Fruit fly (Drosophila melanogaster) whole organism, adult: ENCODE measurements around the gene PIG-T.

Experiments
- CG14711 ChIP-seq: fragments of 200-800 bp; sonication (Bioruptor generic); optimal IDR thresholded peaks from 2 replicates; lab custom pipeline; 2018; ENCODE audit warnings: missing biosample characterization, mild to moderate bottlenecking, missing genetic modification characterization, moderate library complexity
- CG7101 ChIP-seq: fragments of 200-800 bp; sonication (Bioruptor generic); optimal IDR thresholded peaks from 2 replicates; lab custom pipeline; 2018; ENCODE audit warnings: missing biosample characterization, mild to moderate bottlenecking, missing genetic modification characterization, moderate library complexity
- Crg-1 ChIP-seq: fragments of 200-800 bp; sonication (Bioruptor generic); optimal IDR thresholded peaks from 2 replicates; lab custom pipeline; 2016; ENCODE audit warnings: missing biosample characterization, missing genetic modification characterization
- ovo ChIP-seq: fragments of 200-800 bp; sonication (Bioruptor generic); optimal IDR thresholded peaks from 2 replicates; lab custom pipeline; 2016; ENCODE audit warnings: missing biosample characterization, missing genetic modification characterization
- toe ChIP-seq: fragments of 200-800 bp; sonication (Bioruptor generic); optimal IDR thresholded peaks from 2 replicates; lab custom pipeline; 2016; ENCODE audit warnings: missing biosample characterization, missing genetic modification characterization

dm6 chrX:8447166-8447565 is 40.1 kb upstream of the PIG-T start:
- no peak for TF ChIP-seq toe (GFP tag; lab: Kevin White, UChicago)
- no peak for TF ChIP-seq Crg-1 (GFP tag; lab: Kevin White, UChicago)
- TF ChIP-seq ovo (GFP tag; lab: Kevin White, UChicago) = no peak
- TF ChIP-seq CG14711 (tag; lab: Kevin White, UChicago) = no peak
- TF ChIP-seq CG7101 (tag; lab: Kevin White, UChicago) = no peak
